Fruit fly (Drosophila melanogaster) whole organism, embryonic: ENCODE results near the gene CG43273.

Experiments used
- CG11247 ChIP-seq: fragments of 200-800 bp; sonication (Bioruptor generic); IDR thresholded peaks from 2 replicates; pipeline ENCODE4 v1.3.6; 2022; ENCODE audit warnings: missing biosample characterization, missing genetic modification characterization
- CG12219 ChIP-seq: fragments of 200-800 bp; sonication (Bioruptor generic); optimal IDR thresholded peaks from 3 replicates; lab custom pipeline; 2018; ENCODE audit warnings: missing biosample characterization, mild to moderate bottlenecking, missing genetic modification characterization
- CG13296 ChIP-seq: fragments of 200-800 bp; sonication (Bioruptor generic); optimal IDR thresholded peaks from 3 replicates; lab custom pipeline; 2018; ENCODE audit warnings: missing biosample characterization, mild to moderate bottlenecking, missing genetic modification characterization
- CG15269 ChIP-seq: fragments of 200-800 bp; sonication (Bioruptor generic); optimal IDR thresholded peaks from 2 replicates; lab custom pipeline; 2018; ENCODE audit warnings: missing biosample characterization, mild to moderate bottlenecking, missing genetic modification characterization, moderate library complexity
- CG16815 ChIP-seq: fragments of 200-800 bp; sonication (Bioruptor generic); optimal IDR thresholded peaks from 3 replicates; lab custom pipeline; 2017; ENCODE audit warnings: missing biosample characterization, mild to moderate bottlenecking, missing genetic modification characterization
- CG17829 ChIP-seq: fragments of 200-800 bp; optimal IDR thresholded peaks from 2 replicates; lab custom pipeline; 2019; ENCODE audit warnings: missing biosample characterization, mild to moderate bottlenecking, missing genetic modification characterization, moderate library complexity
- CG17912 ChIP-seq: fragments of 200-800 bp; sonication (Bioruptor generic); optimal IDR thresholded peaks from 2 replicates; lab custom pipeline; 2018; ENCODE audit warnings: missing biosample characterization, mild to moderate bottlenecking, missing genetic modification characterization
- CG2116 ChIP-seq: fragments of 200-800 bp; sonication (Bioruptor generic); optimal IDR thresholded peaks from 3 replicates; lab custom pipeline; 2018; ENCODE audit warnings: missing biosample characterization, mild to moderate bottlenecking, missing genetic modification characterization
- CG32767 ChIP-seq: fragments of 200-800 bp; sonication (Bioruptor generic); IDR thresholded peaks from 2 replicates; pipeline ENCODE4 v1.3.6; 2022; ENCODE audit warnings: missing biosample characterization, missing genetic modification characterization
- CG32772 ChIP-seq: fragments of 200-800 bp; sonication (Bioruptor generic); IDR thresholded peaks from 2 replicates; pipeline ENCODE4 v1.3.6; 2022; ENCODE audit warnings: missing biosample characterization, missing genetic modification characterization
- CG3726 ChIP-seq: fragments of 200-800 bp; sonication (Bioruptor generic); IDR thresholded peaks from 3 replicates; pipeline ENCODE4, ENCODE4 v1.3.6; 2022; ENCODE audit warnings: missing biosample characterization, missing genetic modification characterization
- CG5245 ChIP-seq: fragments of 200-800 bp; sonication (Bioruptor generic); optimal IDR thresholded peaks from 3 replicates; lab custom pipeline; 2016; ENCODE audit warnings: missing biosample characterization, missing genetic modification characterization
- CG7271 ChIP-seq: fragments of 200-800 bp; sonication (Bioruptor generic); optimal IDR thresholded peaks from 2 replicates; lab custom pipeline; 2018; ENCODE audit warnings: missing biosample characterization, mild to moderate bottlenecking, missing genetic modification characterization, moderate library complexity
- CG9215 ChIP-seq: fragments of 200-800 bp; sonication (Bioruptor generic); IDR thresholded peaks from 2 replicates; pipeline ENCODE4 v1.3.6; 2022; ENCODE audit warnings: missing biosample characterization, missing genetic modification characterization
- CG9797 ChIP-seq: fragments of 200-800 bp; sonication (Bioruptor generic); optimal IDR thresholded peaks from 3 replicates; lab custom pipeline; 2018; ENCODE audit warnings: missing biosample characterization, mild to moderate bottlenecking, missing genetic modification characterization
- Dad ChIP-seq: fragments of 200-800 bp; sonication (Bioruptor generic); optimal IDR thresholded peaks from 3 replicates; lab custom pipeline; 2016; ENCODE audit warnings: missing biosample characterization, missing genetic modification characterization
- E2f1 ChIP-seq: fragments of 200-800 bp; sonication (Bioruptor generic); IDR thresholded peaks from 2 replicates; pipeline ENCODE4 v1.3.6; 2022; ENCODE audit warnings: missing biosample characterization, missing genetic modification characterization
- E2f2 ChIP-seq: fragments of 200-800 bp; sonication (Bioruptor generic); IDR thresholded peaks from 2 replicates; pipeline ENCODE4 v1.3.6; 2022; ENCODE audit warnings: missing biosample characterization, missing genetic modification characterization
- HLHmδ ChIP-seq: fragments of 200-800 bp; sonication (Bioruptor generic); optimal IDR thresholded peaks from 2 replicates; lab custom pipeline; 2018; ENCODE audit warnings: missing biosample characterization, mild to moderate bottlenecking, missing genetic modification characterization, moderate library complexity
- HmgZ ChIP-seq: fragments of 200-800 bp; sonication (Bioruptor generic); optimal IDR thresholded peaks from 2 replicates; lab custom pipeline; 2018; ENCODE audit warnings: missing biosample characterization, mild to moderate bottlenecking, missing genetic modification characterization
- Max ChIP-seq: fragments of 200-800 bp; sonication (Bioruptor generic); optimal IDR thresholded peaks from 2 replicates; lab custom pipeline; 2016; ENCODE audit warnings: missing biosample characterization, mild to moderate bottlenecking, missing genetic modification characterization
- NK7.1 ChIP-seq: fragments of 200-800 bp; sonication (Bioruptor generic); optimal IDR thresholded peaks from 3 replicates; lab custom pipeline; 2016; ENCODE audit warnings: missing biosample characterization, missing genetic modification characterization
- Neu2 ChIP-seq: fragments of 200-800 bp; sonication (Bioruptor generic); optimal IDR thresholded peaks from 3 replicates; lab custom pipeline; 2016; ENCODE audit warnings: missing biosample characterization, missing genetic modification characterization, borderline replicate concordance
- Oaz ChIP-seq: fragments of 200-800 bp; sonication (Bioruptor generic); IDR thresholded peaks from 2 replicates; pipeline ENCODE4 v1.3.6; 2022; ENCODE audit warnings: missing biosample characterization, missing genetic modification characterization
- Ssrp ChIP-seq: fragments of 200-800 bp; sonication (Bioruptor generic); optimal IDR thresholded peaks from 2 replicates; lab custom pipeline; 2018; ENCODE audit warnings: missing biosample characterization, mild to moderate bottlenecking, missing genetic modification characterization, moderate library complexity
- ash1 ChIP-seq: fragments of 200-800 bp; sonication (Bioruptor generic); optimal IDR thresholded peaks from 2 replicates; lab custom pipeline; 2018; ENCODE audit warnings: missing biosample characterization, mild to moderate bottlenecking, missing genetic modification characterization
- bowl ChIP-seq: fragments of 200-800 bp; sonication (Bioruptor generic); IDR thresholded peaks from 2 replicates; pipeline ENCODE4 v1.3.6; 2022; ENCODE audit warnings: missing biosample characterization, missing genetic modification characterization
- cato ChIP-seq: fragments of 200-800 bp; sonication (Bioruptor generic); optimal IDR thresholded peaks from 2 replicates; lab custom pipeline; 2016; ENCODE audit warnings: missing biosample characterization, missing genetic modification characterization, borderline replicate concordance
- chm ChIP-seq: fragments of 200-800 bp; sonication (Bioruptor generic); IDR thresholded peaks from 2 replicates; pipeline ENCODE4 v1.3.6; 2022; ENCODE audit warnings: missing biosample characterization, missing genetic modification characterization
- ci ChIP-seq: fragments of 200-800 bp; sonication (Bioruptor generic); IDR thresholded peaks from 3 replicates; pipeline ENCODE4 v1.3.6; 2022; ENCODE audit warnings: missing biosample characterization, missing genetic modification characterization
- gcm2 ChIP-seq: fragments of 200-800 bp; sonication (Bioruptor generic); optimal IDR thresholded peaks from 2 replicates; lab custom pipeline; 2016; ENCODE audit warnings: missing biosample characterization, missing genetic modification characterization
- ind ChIP-seq: fragments of 200-800 bp; sonication (Bioruptor generic); optimal IDR thresholded peaks from 3 replicates; lab custom pipeline; 2016; ENCODE audit warnings: missing biosample characterization, missing genetic modification characterization
- kah ChIP-seq: fragments of 200-800 bp; sonication (Bioruptor generic); optimal IDR thresholded peaks from 2 replicates; lab custom pipeline; 2018; ENCODE audit warnings: missing biosample characterization, mild to moderate bottlenecking, missing genetic modification characterization
- knrl ChIP-seq: fragments of 200-800 bp; sonication (Bioruptor generic); IDR thresholded peaks from 3 replicates; pipeline ENCODE4 v1.3.6; 2022; ENCODE audit warnings: missing biosample characterization, missing genetic modification characterization; ENCODE audit not compliant: partially characterized antibody
- mam ChIP-seq: fragments of 200-800 bp; sonication (Bioruptor generic); optimal IDR thresholded peaks from 3 replicates; lab custom pipeline; 2016; ENCODE audit warnings: missing biosample characterization, missing genetic modification characterization
- org-1 ChIP-seq: fragments of 200-800 bp; sonication (Bioruptor generic); optimal IDR thresholded peaks from 2 replicates; lab custom pipeline; 2017; ENCODE audit warnings: missing biosample characterization, missing genetic modification characterization
- pb ChIP-seq: fragments of 200-800 bp; sonication (Bioruptor generic); optimal IDR thresholded peaks from 3 replicates; lab custom pipeline; 2016; ENCODE audit warnings: missing biosample characterization, missing genetic modification characterization
- salm ChIP-seq: fragments of 200-800 bp; sonication (Bioruptor generic); optimal IDR thresholded peaks from 2 replicates; lab custom pipeline; 2018; ENCODE audit warnings: missing biosample characterization, mild to moderate bottlenecking, missing genetic modification characterization
- sisA ChIP-seq: fragments of 200-800 bp; sonication (Bioruptor generic); IDR thresholded peaks from 2 replicates; pipeline ENCODE4 v1.3.6; 2022; ENCODE audit warnings: missing biosample characterization, missing genetic modification characterization
- stc ChIP-seq: fragments of 200-800 bp; sonication (Bioruptor generic); IDR thresholded peaks from 2 replicates; pipeline ENCODE4 v1.3.6; 2022; ENCODE audit warnings: missing biosample characterization, missing genetic modification characterization
- stwl ChIP-seq: fragments of 200-800 bp; sonication (Bioruptor generic); optimal IDR thresholded peaks from 3 replicates; lab custom pipeline; 2018; ENCODE audit warnings: missing biosample characterization, mild to moderate bottlenecking, missing genetic modification characterization, moderate library complexity
- tap ChIP-seq: fragments of 200-800 bp; optimal IDR thresholded peaks from 3 replicates; lab custom pipeline; 2019; ENCODE audit warnings: missing biosample characterization, mild to moderate bottlenecking, missing genetic modification characterization, moderate library complexity
- toy ChIP-seq: fragments of 200-800 bp; sonication (Bioruptor generic); IDR thresholded peaks from 2 replicates; pipeline ENCODE4 v1.3.6; 2022; ENCODE audit warnings: missing biosample characterization, missing genetic modification characterization
- trh ChIP-seq: fragments of 200-800 bp; sonication (Bioruptor generic); optimal IDR thresholded peaks from 2 replicates; lab custom pipeline; 2016; ENCODE audit warnings: missing biosample characterization, missing genetic modification characterization
- tup ChIP-seq: fragments of 200-800 bp; sonication (Bioruptor generic); optimal IDR thresholded peaks from 2 replicates; lab custom pipeline; 2016; ENCODE audit warnings: missing biosample characterization, mild to moderate bottlenecking, missing genetic modification characterization, moderate library complexity
- tx ChIP-seq: fragments of 200-800 bp; sonication (Bioruptor generic); optimal IDR thresholded peaks from 2 replicates; lab custom pipeline; 2016; ENCODE audit warnings: missing biosample characterization, missing genetic modification characterization
- wek ChIP-seq: fragments of 200-800 bp; sonication (Bioruptor generic); optimal IDR thresholded peaks from 3 replicates; lab custom pipeline; 2018; ENCODE audit warnings: missing biosample characterization, mild to moderate bottlenecking, missing genetic modification characterization, moderate library complexity
- yki ChIP-seq: fragments of >200 bp; optimal IDR thresholded peaks from 3 replicates; lab custom pipeline; 2018
- zf30C ChIP-seq: fragments of 200-800 bp; sonication (Bioruptor generic); optimal IDR thresholded peaks from 3 replicates; lab custom pipeline; 2018; ENCODE audit warnings: missing biosample characterization, mild to moderate bottlenecking, missing genetic modification characterization
- zfh2 ChIP-seq: fragments of 200-800 bp; sonication (Bioruptor generic); optimal IDR thresholded peaks from 2 replicates; lab custom pipeline; 2016; ENCODE audit warnings: missing biosample characterization, missing genetic modification characterization

CG43273 gene

dm6 chr3R:24816993-24817854, 12.9 kb upstream of the CG43273 start, which contains the start of the genes CG5808 and Saf-B (continued):
- TF ChIP-seq ind (GFP tag; lab: Kevin White, UChicago) (peak; percentile 72), tup (GFP tag; lab: Kevin White, UChicago) (no peak), CG13296 (GFP tag; lab: Kevin White, UChicago) (no peak), cato (GFP tag; lab: Kevin White, UChicago) (no peak), CG12219 (no peak), Dad (GFP tag; lab: Kevin White, UChicago) (no peak), ci (GFP tag; lab: Robert Waterston, UW) (no peak), HLHmδ (GFP tag; lab: Kevin White, UChicago) (no peak), bowl (GFP tag; lab: Robert Waterston, UW) (no peak; the same call in 1 of the 2 replicates), HmgZ (tag; lab: Kevin White, UChicago) (no peak), Oaz (GFP tag; lab: Robert Waterston, UW) (no peak), CG5245 (peak; percentile 57), CG15269 (tag; lab: Kevin White, UChicago) (no peak), CG3726 (GFP tag; lab: Robert Waterston, UW) (no peak), CG32772 (GFP tag; lab: Robert Waterston, UW) (no peak; the same call in 1 of the 2 replicates), Ssrp (tag; lab: Kevin White, UChicago) (peak; percentile 41), tx (no peak), mam (GFP tag; lab: Kevin White, UChicago) (no peak), wek (GFP tag; lab: Kevin White, UChicago) (no peak), CG16815 (GFP tag; lab: Kevin White, UChicago) (no peak), stc (GFP tag; lab: Robert Waterston, UW) (no peak), CG2116 (peak; percentile 79), tap (tag; lab: Kevin White, UChicago) (no peak), zfh2 (GFP tag; lab: Kevin White, UChicago) (peak; percentile 31), org-1 (GFP tag; lab: Kevin White, UChicago) (no peak), stwl (tag; lab: Kevin White, UChicago) (no peak), knrl (GFP tag; lab: Robert Waterston, UW) (peak; percentile 83; the same call in 2 of the 3 replicates), CG7271 (tag; lab: Kevin White, UChicago) (peak; percentile 7), chm (GFP tag; lab: Robert Waterston, UW) (no peak), zf30C (no peak), CG9797 (no peak), NK7.1 (GFP tag; lab: Kevin White, UChicago) (no peak), CG32767 (GFP tag; lab: Robert Waterston, UW) (peak; percentile 81; the same call in 1 of the 2 replicates), pb (no peak), sisA (GFP tag; lab: Robert Waterston, UW) (0 out of 2 replicates have a peak, but pooled peaks have one; percentile 12), CG17912 (GFP tag; lab: Kevin White, UChicago) (no peak), ash1 (GFP tag; lab: Kevin White, UChicago) (no peak), CG17829 (tag; lab: Kevin White, UChicago) (peak; percentile 71), E2f2 (no peak), gcm2 (no peak), E2f1 (GFP tag; lab: Robert Waterston, UW) (peak; percentile 59), kah (GFP tag; lab: Kevin White, UChicago) (no peak), trh (GFP tag; lab: Kevin White, UChicago) (no peak), salm (tag; lab: Kevin White, UChicago) (no peak), yki (lab: Kevin White, UChicago) (no peak), toy (GFP tag; lab: Robert Waterston, UW) (no peak), Neu2 (GFP tag; lab: Kevin White, UChicago) (no peak), CG9215 (GFP tag; lab: Robert Waterston, UW) (no peak), CG11247 (GFP tag; lab: Robert Waterston, UW) (no peak), Max (peak; percentile 61)
